Fruit fly (Drosophila melanogaster) S2 (cell line): Measurements from ENCODE around the gene CG10943.

Source experiments
- CG8478 ChIP-seq: fragments of >200 bp; optimal IDR thresholded peaks from 2 replicates; lab custom pipeline; 2018
- CTCF ChIP-seq, 2 experiments: fragments of >200 bp; optimal IDR thresholded peaks; 2 replicates each; lab custom pipeline; 2018

The CG10943 gene

dm6 chr3L:12862820-12863219, at the start of gene CG10943:
Gene CG10943 (minus strand): TSS chr3L:12862920.
- TF ChIP-seq CTCF (optimal IDR thresholded peaks at IDR 0.05; lab: Kevin White, UChicago) (no peak), CG8478 (lab: Kevin White, UChicago) (no peak)

DNA sequence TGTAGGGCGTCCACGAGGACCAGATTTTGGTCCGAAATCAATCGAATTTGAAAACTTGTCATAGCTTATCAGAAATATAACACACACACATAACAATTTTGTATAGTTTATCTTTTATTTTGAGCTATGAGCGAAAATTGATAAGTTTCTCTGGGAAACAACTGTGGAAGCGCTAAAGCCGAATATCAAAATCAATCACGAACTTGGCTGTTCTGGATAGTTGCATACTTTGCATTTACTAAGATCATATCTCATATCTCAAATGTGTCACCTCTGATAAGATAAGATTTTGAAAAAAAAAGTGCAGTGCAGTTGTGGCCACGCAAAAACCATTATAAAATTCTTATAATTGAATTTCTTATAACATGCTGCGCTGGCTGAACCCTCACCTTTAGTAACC, 40.9 kb upstream of the CG10943 start, which contains the start of gene CG32117:
Gene CG32117, minus strand, starts transcription at position 101 of the 400 bp plus-strand sequence.
- TF ChIP-seq CTCF (optimal IDR thresholded peaks at IDR 0.05; lab: Kevin White, UChicago), result no peak
- no peak for TF ChIP-seq CG8478 (lab: Kevin White, UChicago)

- no peak for TF ChIP-seq CG8478 (lab: Kevin White, UChicago)
- TF ChIP-seq CTCF (optimal IDR thresholded peaks at IDR 0.05; lab: Kevin White, UChicago), result peak in 1 of 2 experiments; percentile 50
Observed at dm6 chr3L:12902579-12903228, 40.0 kb upstream of the CG10943 start, which contains the start of gene CG12520. Gene CG12520 (minus strand): TSS chr3L:12902737.

- TF ChIP-seq CTCF (optimal IDR thresholded peaks at IDR 0.05; lab: Kevin White, UChicago), result no peak
- TF ChIP-seq CG8478 (lab: Kevin White, UChicago), result no peak
Observed at dm6 chr3L:12892485-12893173, 29.9 kb upstream of the CG10943 start, which contains the start of gene CG14118. Gene CG14118 (plus strand): TSS chr3L:12892658.

dm6 chr3L:12889353-12889820, 26.7 kb upstream of the CG10943 start, which contains the start of gene CG43894:
Gene CG43894 (plus strand): TSS chr3L:12889770.
- TF ChIP-seq CTCF (optimal IDR thresholded peaks at IDR 0.05; lab: Kevin White, UChicago), result no peak
- TF ChIP-seq CG8478 (lab: Kevin White, UChicago), result no peak

DNA sequence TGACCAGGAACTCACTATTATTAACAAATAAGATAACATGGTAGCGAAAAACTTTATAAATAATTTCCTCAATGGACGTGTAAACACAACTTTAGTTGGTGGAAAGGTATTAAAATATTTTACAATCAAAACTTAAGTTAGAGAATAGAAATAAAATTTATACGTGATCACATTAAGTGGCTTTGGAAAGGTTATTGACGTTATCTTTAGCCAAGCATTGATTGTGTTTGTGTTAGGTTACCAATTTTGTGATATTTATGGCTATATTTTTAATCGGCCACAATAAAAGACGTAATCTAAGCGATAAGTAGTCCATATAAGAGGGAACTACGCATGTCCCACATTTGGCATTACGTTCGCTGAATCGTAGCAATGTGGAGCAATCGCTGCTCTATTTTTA, 22.0 kb upstream of the CG10943 start, which contains the start of gene CG14120:
Gene CG14120, plus strand, starts transcription at position 360 of the 400 bp plus-strand sequence.
- TF ChIP-seq CG8478 (lab: Kevin White, UChicago) (no peak), CTCF (optimal IDR thresholded peaks at IDR 0.05; lab: Kevin White, UChicago) (no peak)

DNA sequence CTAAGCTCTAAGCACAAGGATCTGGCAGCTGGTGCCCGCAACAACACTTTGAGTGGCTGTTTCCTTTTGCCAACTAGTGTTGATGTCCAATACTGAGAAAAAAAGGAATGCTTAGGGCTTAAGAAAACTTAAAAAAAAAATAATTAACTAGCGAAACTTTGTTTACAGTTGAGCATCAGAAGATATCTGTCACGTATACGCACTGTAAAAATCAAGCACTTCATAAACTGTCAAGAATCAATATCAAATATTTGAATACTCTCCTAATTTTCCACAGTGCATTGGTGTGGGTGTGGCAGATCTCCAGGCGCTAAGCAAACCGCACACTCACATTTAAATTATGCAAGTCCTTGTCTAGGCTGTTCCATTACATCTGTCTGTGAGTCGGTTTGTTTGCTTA, 11.5 kb upstream of the CG10943 start:
- no peak for TF ChIP-seq CTCF (optimal IDR thresholded peaks at IDR 0.05; lab: Kevin White, UChicago)
- no peak for TF ChIP-seq CG8478 (lab: Kevin White, UChicago)

- TF ChIP-seq CG8478 (lab: Kevin White, UChicago) (no peak), CTCF (optimal IDR thresholded peaks at IDR 0.05; lab: Kevin White, UChicago) (no peak)
Observed at dm6 chr3L:12867956-12868443, 5.3 kb upstream of the CG10943 start.

DNA sequence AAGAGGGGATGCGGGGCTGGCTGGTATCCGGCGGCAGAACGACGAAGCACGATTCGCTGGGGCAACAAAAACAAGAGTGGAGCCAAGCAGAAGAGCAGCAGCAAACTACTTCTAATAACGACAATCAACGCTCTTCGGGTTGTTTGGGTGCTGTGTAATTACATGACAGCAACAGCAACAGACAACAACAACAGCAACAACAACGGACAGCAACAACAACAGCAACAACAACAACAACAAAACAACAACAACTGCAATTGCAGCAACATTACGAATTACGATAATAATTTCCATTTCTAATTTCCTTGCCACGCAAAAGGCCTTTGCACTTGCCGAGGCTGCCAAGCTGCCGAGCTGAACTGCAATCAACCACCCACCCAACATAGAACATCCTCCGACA, 1.8 kb upstream of the CG10943 start:
- TF ChIP-seq CG8478 (lab: Kevin White, UChicago) (no peak), CTCF (optimal IDR thresholded peaks at IDR 0.05; lab: Kevin White, UChicago) (no peak)

dm6 chr3L:12861255-12861899, 1.3 kb downstream of the CG10943 start, which contains the start of gene CG32107:
Gene CG32107 (minus strand): TSS chr3L:12861305.
- TF ChIP-seq CG8478 (lab: Kevin White, UChicago) (no peak), CTCF (optimal IDR thresholded peaks at IDR 0.05; lab: Kevin White, UChicago) (peak; percentile 78 to 94)

DNA sequence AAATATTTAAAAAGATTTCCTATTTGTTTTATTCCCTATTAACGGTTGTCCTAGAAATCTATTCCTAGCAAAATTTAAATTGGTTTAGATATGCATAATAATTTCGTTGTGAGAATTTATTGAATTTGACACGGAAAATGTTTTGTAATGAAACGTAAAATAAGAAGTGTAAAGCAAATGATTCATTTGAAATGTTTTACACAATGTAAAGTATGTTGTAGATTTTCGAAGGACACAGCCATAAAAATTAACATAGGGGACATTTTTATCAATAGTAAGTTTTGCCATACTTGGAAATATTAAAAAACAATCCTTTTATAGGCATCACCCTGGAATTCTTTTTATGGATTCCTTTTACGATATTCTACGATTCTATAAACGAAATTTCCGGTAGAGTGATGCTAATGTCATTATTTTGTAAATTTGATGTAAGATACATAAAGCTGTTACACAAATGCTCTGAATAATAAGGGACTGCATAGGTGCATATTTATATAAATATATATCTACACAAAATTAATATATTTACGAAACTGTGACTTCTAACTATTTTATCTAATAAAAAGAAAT, 5.1 kb downstream of the CG10943 start:
- TF ChIP-seq CG8478 (lab: Kevin White, UChicago) (no peak), CTCF (optimal IDR thresholded peaks at IDR 0.05; lab: Kevin White, UChicago) (peak; percentile 36 to 78)

DNA sequence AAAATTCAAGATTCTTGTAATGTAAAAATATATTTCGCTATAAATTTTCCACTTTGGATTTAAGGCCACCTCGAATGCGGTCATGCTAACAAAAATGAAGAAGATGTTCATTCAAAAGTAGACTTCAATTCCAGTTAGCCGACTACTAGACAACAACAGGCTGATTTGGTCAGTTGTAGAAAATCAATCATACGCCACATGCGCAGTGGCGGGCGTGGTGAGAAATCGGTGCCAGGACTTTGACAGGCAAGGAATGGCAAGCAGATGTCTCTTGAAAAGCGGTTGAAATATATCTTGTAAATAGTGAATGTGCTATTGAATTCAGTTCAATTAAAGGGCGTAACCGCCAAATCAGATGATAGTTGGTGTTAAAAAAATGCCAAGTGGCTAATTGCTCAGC, 9.3 kb downstream of the CG10943 start, which contains the start of gene Ent3:
Gene Ent3, plus strand, starts transcription at position 224 of the 400 bp plus-strand sequence.
- TF ChIP-seq CG8478 (lab: Kevin White, UChicago) (no peak), CTCF (optimal IDR thresholded peaks at IDR 0.05; lab: Kevin White, UChicago) (no peak)

dm6 chr3L:12849867-12850301, 12.8 kb downstream of the CG10943 start, which contains the start of the genes CG10948 and Wbp2:
Gene CG10948 (minus strand): TSS chr3L:12850117.
Gene Wbp2 (plus strand): TSS chr3L:12850165.
- TF ChIP-seq CTCF (optimal IDR thresholded peaks at IDR 0.05; lab: Kevin White, UChicago) (no peak), CG8478 (lab: Kevin White, UChicago) (no peak)
